Worm (Caenorhabditis elegans) whole organism, L4/young adult: ENCODE measurements around the gene Y48G9A.11.

Source experiments
- W03F9.2 ChIP-seq: fragments of 150-350 bp; optimal IDR thresholded peaks from 2 replicates; lab custom pipeline; 2014; ENCODE audit warnings: missing biosample characterization, missing genetic modification characterization
- dao-5 ChIP-seq: sonication (generic microtip); optimal IDR thresholded peaks from 2 replicates; lab custom pipeline; 2016; ENCODE audit warnings: missing genotype, missing genetic modification characterization, moderate library complexity, missing compliant biosample characterization
- him-1 ChIP-seq: sonication (generic microtip); optimal IDR thresholded peaks from 2 replicates; lab custom pipeline; 2016; ENCODE audit warnings: missing genotype, missing genetic modification reagents, missing genetic modification characterization, missing compliant biosample characterization

ce11 chrIII:2123673-2124187 is 7.0 kb upstream of the Y48G9A.11 start, which contains the start of gene frl-1:
- TF ChIP-seq W03F9.2 (no peak), dao-5 (no peak), him-1 (tag; lab: Kevin White, UChicago) (no peak)
